Fruit fly (Drosophila melanogaster): ENCODE data around the gene CG12971.

The CG12971 gene

dm6 chr3L:21380126-21380525, 23.8 kb upstream of the CG12971 start:
- no peak for TF ChIP-seq B-H2 (GFP tag; optimal IDR thresholded peaks at IDR 0.05)
- TF ChIP-seq tup (GFP tag; optimal IDR thresholded peaks at IDR 0.05), result no peak
- peak; percentile 2 for TF ChIP-seq Hmr (GFP tag; optimal IDR thresholded peaks at IDR 0.05)
- TF ChIP-seq caup (GFP tag; optimal IDR thresholded peaks at IDR 0.05; ENCODE audit: severe bottlenecking), result no peak
- TF ChIP-seq bigmax (GFP tag; optimal IDR thresholded peaks at IDR 0.05), result no peak
- TF ChIP-seq sr (GFP tag; IDR thresholded peaks at IDR 0.05), result peak; percentile 99
- no peak for TF ChIP-seq CG9817 (tag; optimal IDR thresholded peaks at IDR 0.05)
- TF ChIP-seq Hr78 (GFP tag; optimal IDR thresholded peaks at IDR 0.05), result no peak
- no peak for TF ChIP-seq Dek (tag; optimal IDR thresholded peaks at IDR 0.05)
- peak in 1 of 2 experiments; percentile 25 for TF ChIP-seq Hr51 (GFP tag; optimal IDR thresholded peaks at IDR 0.05)
- no peak for TF ChIP-seq pfk (GFP tag; optimal IDR thresholded peaks at IDR 0.05)
- no peak for TF ChIP-seq esg (GFP tag; conservative IDR thresholded peaks at IDR 0.05)
- no peak for TF ChIP-seq Rx (GFP tag; IDR thresholded peaks at IDR 0.05)
- TF ChIP-seq CG1529 (GFP tag; optimal IDR thresholded peaks at IDR 0.05), result no peak
- TF ChIP-seq CG12769 (tag; optimal IDR thresholded peaks at IDR 0.05), result peak; percentile 90
- TF ChIP-seq jigr1 (GFP tag; IDR thresholded peaks at IDR 0.05), result no peak
- TF ChIP-seq CG10462 (GFP tag; optimal IDR thresholded peaks at IDR 0.05), result no peak
- no peak for TF ChIP-seq CG13894 (tag; optimal IDR thresholded peaks at IDR 0.05)
- no peak for TF ChIP-seq Ssrp (tag; optimal IDR thresholded peaks at IDR 0.05)
- TF ChIP-seq fd96Cb (tag; optimal IDR thresholded peaks at IDR 0.05), result no peak
- no peak for TF ChIP-seq z (GFP tag; IDR thresholded peaks at IDR 0.05)
- no peak for TF ChIP-seq CG30431 (GFP tag; optimal IDR thresholded peaks at IDR 0.05)
- no peak for TF ChIP-seq zen (tag; optimal IDR thresholded peaks at IDR 0.05)
- TF ChIP-seq Neu2 (GFP tag; optimal IDR thresholded peaks at IDR 0.05; ENCODE audit: borderline replicate concordance), result no peak
- no peak for TF ChIP-seq CG7839 (tag; optimal IDR thresholded peaks at IDR 0.05)
- peak; percentile 81 for TF ChIP-seq nau (GFP tag; optimal IDR thresholded peaks at IDR 0.05)
- TF ChIP-seq nom (GFP tag; optimal IDR thresholded peaks at IDR 0.05), result no peak
- TF ChIP-seq CG15269 (tag; optimal IDR thresholded peaks at IDR 0.05), result no peak
- TF ChIP-seq so (GFP tag; IDR thresholded peaks at IDR 0.05), result no peak
- TF ChIP-seq dimm (GFP tag; IDR thresholded peaks at IDR 0.05), result no peak
- no peak for TF ChIP-seq CG5245 (GFP tag; optimal IDR thresholded peaks at IDR 0.05)
- TF ChIP-seq slbo (GFP tag; IDR thresholded peaks at IDR 0.05), result no peak
- TF ChIP-seq Rfx (GFP tag; IDR thresholded peaks at IDR 0.05), result no peak
- TF ChIP-seq CG10366 (GFP tag; IDR thresholded peaks at IDR 0.05), result no peak
- TF ChIP-seq Bdp1 (GFP tag; optimal IDR thresholded peaks at IDR 0.05), result no peak
- no peak for TF ChIP-seq CG34224 (GFP tag; IDR thresholded peaks at IDR 0.05; ENCODE audit: partially characterized antibody)
- TF ChIP-seq D19B (GFP tag; optimal IDR thresholded peaks at IDR 0.05), result no peak
- no peak for TF ChIP-seq Max (GFP tag; optimal IDR thresholded peaks at IDR 0.05)
- no peak for TF ChIP-seq ash1 (GFP tag; optimal IDR thresholded peaks at IDR 0.05)
- TF ChIP-seq sd (tag; optimal IDR thresholded peaks at IDR 0.05), result peak; percentile 15
- TF ChIP-seq CG12104 (GFP tag; optimal IDR thresholded peaks at IDR 0.05), result no peak
- TF ChIP-seq chm (GFP tag; IDR thresholded peaks at IDR 0.05), result no peak
- no peak for TF ChIP-seq ewg (GFP tag; optimal IDR thresholded peaks at IDR 0.05)
- no peak for TF ChIP-seq sisA (GFP tag; IDR thresholded peaks at IDR 0.05)
- TF ChIP-seq CG7786 (GFP tag; optimal IDR thresholded peaks at IDR 0.05), result no peak
- no peak for TF ChIP-seq CG32532 (GFP tag; IDR thresholded peaks at IDR 0.05)
- no peak for TF ChIP-seq Lim3 (GFP tag; IDR thresholded peaks at IDR 0.05)
- no peak for TF ChIP-seq rib (GFP tag; IDR thresholded peaks at IDR 0.05)
- no peak for TF ChIP-seq CG13624 (GFP tag; optimal IDR thresholded peaks at IDR 0.05)
- TF ChIP-seq mirr (GFP tag; optimal IDR thresholded peaks at IDR 0.05), result no peak
- TF ChIP-seq Drgx (GFP tag; IDR thresholded peaks at IDR 0.05), result no peak
